Fruit fly (Drosophila melanogaster): Measurements from ENCODE around the gene CG31091.
A peak's percentile ranks its signal among the peaks of the same experiment; 100 is the strongest.

CG31091 gene

dm6 chr3R:25879324-25879766, 20.4 kb upstream of the CG31091 start (continued):
- TF ChIP-seq pb (GFP tag; optimal IDR thresholded peaks at IDR 0.05) (peak; percentile 56), chif (GFP tag; optimal IDR thresholded peaks at IDR 0.05) (peak; percentile 48 to 77), Poxn (GFP tag; IDR thresholded peaks at IDR 0.05) (no peak), CG9797 (GFP tag; optimal IDR thresholded peaks at IDR 0.05) (no peak), HLH4C (GFP tag; IDR thresholded peaks at IDR 0.05; ENCODE audit: partially characterized antibody) (no peak), B-H2 (GFP tag; optimal IDR thresholded peaks at IDR 0.05) (no peak), knrl (GFP tag; IDR thresholded peaks at IDR 0.05; ENCODE audit: partially characterized antibody) (no peak), Hey (tag; optimal IDR thresholded peaks at IDR 0.05) (no peak), hth (optimal IDR thresholded peaks at IDR 0.05) (no peak), pzg (GFP tag; optimal IDR thresholded peaks at IDR 0.05) (no peak), CG15011 (GFP tag; optimal IDR thresholded peaks at IDR 0.05) (peak; percentile 25), mld (GFP tag; IDR thresholded peaks at IDR 0.05; ENCODE audit: partially characterized antibody) (no peak), fd64A (GFP tag; optimal IDR thresholded peaks at IDR 0.05) (peak; percentile 48), CG6254 (GFP tag; optimal IDR thresholded peaks at IDR 0.05) (peak; percentile 63), tio (GFP tag; optimal IDR thresholded peaks at IDR 0.05) (peak; percentile 72), Dp (GFP tag; optimal IDR thresholded peaks at IDR 0.05) (no peak), CG4282 (GFP tag; optimal IDR thresholded peaks at IDR 0.05) (no peak), cato (GFP tag; optimal IDR thresholded peaks at IDR 0.05; ENCODE audit: borderline replicate concordance) (peak; percentile 66), CG2199 (GFP tag; IDR thresholded peaks at IDR 0.05) (0 out of 3 replicates have a peak, but pooled peaks have one; percentile 61), CG1603 (tag; optimal IDR thresholded peaks at IDR 0.05) (peak; percentile 77), CG17612 (GFP tag; IDR thresholded peaks at IDR 0.05) (no peak), Nf-YB (GFP tag; optimal IDR thresholded peaks at IDR 0.05) (peak; percentile 57), Eip74EF (GFP tag; optimal IDR thresholded peaks at IDR 0.05) (peak in 1 of 2 experiments; percentile 67), row (GFP tag; IDR thresholded peaks at IDR 0.05) (peak; percentile 87), bigmax (GFP tag; optimal IDR thresholded peaks at IDR 0.05) (no peak), CG7556 (GFP tag; optimal IDR thresholded peaks at IDR 0.05) (peak; percentile 53), CG1792 (GFP tag; optimal IDR thresholded peaks at IDR 0.05) (peak; percentile 72), CG7271 (tag; optimal IDR thresholded peaks at IDR 0.05) (peak; percentile 39), CG31365 (tag; optimal IDR thresholded peaks at IDR 0.05) (peak; percentile 56), CG15696 (tag; optimal IDR thresholded peaks at IDR 0.05) (peak; percentile 25), phol (tag; optimal IDR thresholded peaks at IDR 0.05) (peak; percentile 86), Awh (GFP tag; IDR thresholded peaks at IDR 0.05) (peak; percentile 88), CG8281 (tag; optimal IDR thresholded peaks at IDR 0.05) (peak; percentile 43), CG8944 (GFP tag; optimal IDR thresholded peaks at IDR 0.05) (peak; percentile 67), tap (tag; optimal IDR thresholded peaks at IDR 0.05) (peak; percentile 81), sna (GFP tag; IDR thresholded peaks at IDR 0.05; ENCODE audit: partially characterized antibody) (no peak), ewg (GFP tag; optimal IDR thresholded peaks at IDR 0.05) (peak; percentile 66), pita (GFP tag; optimal IDR thresholded peaks at IDR 0.05) (no peak), Ets65A (GFP tag) (peak; percentile 96), CG2875 (GFP tag; optimal IDR thresholded peaks at IDR 0.05) (peak; percentile 44), Hand (GFP tag; optimal IDR thresholded peaks at IDR 0.05) (no peak), Side (GFP tag; optimal IDR thresholded peaks at IDR 0.05) (peak; percentile 43), CG6765 (GFP tag; optimal IDR thresholded peaks at IDR 0.05) (peak; percentile 35), bab2 (GFP tag; optimal IDR thresholded peaks at IDR 0.05) (peak; percentile 75), CG14710 (tag; optimal IDR thresholded peaks at IDR 0.05) (peak; percentile 74), CG17186 (GFP tag; optimal IDR thresholded peaks at IDR 0.05) (peak; percentile 7), CG10366 (GFP tag; IDR thresholded peaks at IDR 0.05) (peak; percentile 86), HLH3B (GFP tag; IDR thresholded peaks at IDR 0.05) (peak; percentile 84; the same call in 1 of the 2 replicates), grau (tag; optimal IDR thresholded peaks at IDR 0.05) (peak; percentile 84), ATbp (GFP tag; optimal IDR thresholded peaks at IDR 0.05) (peak; percentile 63)
